Fruit fly (Drosophila melanogaster): ENCODE results near the gene NK7.1.

- TF ChIP-seq CG8478 (optimal IDR thresholded peaks at IDR 0.05) (no peak), CTCF (optimal IDR thresholded peaks at IDR 0.05) (no peak)
These were observed 87.4 kb downstream of the NK7.1 start for dm6 chr3R:14285059-14285953.
